Worm (Caenorhabditis elegans): ENCODE results near the gene rpb-11.
A peak's percentile ranks its signal among the peaks of the same experiment; 100 is the strongest.

rpb-11 gene

DNA sequence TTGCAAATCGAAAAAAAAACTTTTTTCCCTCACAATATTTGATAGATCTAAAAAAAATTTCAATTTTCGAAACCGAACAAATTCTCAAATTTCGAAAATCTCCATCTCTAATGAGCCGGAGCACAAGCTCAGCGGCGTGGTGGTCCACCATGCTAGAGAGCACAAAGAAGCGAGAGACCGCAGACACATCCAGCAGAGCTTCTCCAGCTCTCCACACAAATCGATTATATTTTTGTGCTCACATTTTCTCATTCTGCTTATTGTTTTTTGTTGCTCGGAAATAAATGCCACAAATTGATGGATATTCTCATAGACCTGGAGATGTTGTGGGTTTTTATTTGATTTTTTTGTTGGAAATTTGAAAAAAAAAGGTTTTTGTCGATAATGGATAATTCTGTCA, 42.2 kb downstream of the rpb-11 start:
- TF ChIP-seq nhr-28 (tag; optimal IDR thresholded peaks at IDR 0.05): no peak
- TF ChIP-seq nfya-1 (tag; optimal IDR thresholded peaks at IDR 0.05; ENCODE audit: insufficient read depth): peak; percentile 34
- no peak for TF ChIP-seq sea-2 (GFP tag; optimal IDR thresholded peaks at IDR 0.05)
- TF ChIP-seq pqm-1 (tag; optimal IDR thresholded peaks at IDR 0.05): no peak
- no peak for TF ChIP-seq nhr-25 (tag; optimal IDR thresholded peaks at IDR 0.05)
- TF ChIP-seq nhr-23 (tag; optimal IDR thresholded peaks at IDR 0.05): no peak
- no peak for TF ChIP-seq fkh-10 (GFP tag; optimal IDR thresholded peaks at IDR 0.05)
- no peak for TF ChIP-seq unc-39 (tag; optimal IDR thresholded peaks at IDR 0.05)
- no peak for TF ChIP-seq nhr-12 (tag; optimal IDR thresholded peaks at IDR 0.05)
- TF ChIP-seq ceh-28 (tag; optimal IDR thresholded peaks at IDR 0.05): peak; percentile 23
- no peak for TF ChIP-seq ama-1 (optimal IDR thresholded peaks at IDR 0.05)
- TF ChIP-seq hmg-11 (tag; optimal IDR thresholded peaks at IDR 0.05): peak; percentile 18
- no peak for TF ChIP-seq ceh-9 (tag; optimal IDR thresholded peaks at IDR 0.05)
- TF ChIP-seq fos-1 (tag; optimal IDR thresholded peaks at IDR 0.05): no peak

- TF ChIP-seq nhr-11 (tag; optimal IDR thresholded peaks at IDR 0.05) (no peak), egl-5 (tag; optimal IDR thresholded peaks at IDR 0.05) (no peak), aly-2 (tag; optimal IDR thresholded peaks at IDR 0.05) (no peak), pha-4 (tag; optimal IDR thresholded peaks at IDR 0.05) (no peak), nhr-25 (tag; optimal IDR thresholded peaks at IDR 0.05) (no peak), lin-15B (tag; optimal IDR thresholded peaks at IDR 0.05) (no peak), egl-27 (tag; optimal IDR thresholded peaks at IDR 0.05) (no peak), elt-2 (tag; optimal IDR thresholded peaks at IDR 0.05) (no peak), nhr-77 (tag; optimal IDR thresholded peaks at IDR 0.05) (no peak), elt-1 (tag; optimal IDR thresholded peaks at IDR 0.05) (no peak), ceh-16 (tag; optimal IDR thresholded peaks at IDR 0.05) (no peak), mml-1 (tag; optimal IDR thresholded peaks at IDR 0.05) (no peak), nfya-1 (tag; optimal IDR thresholded peaks at IDR 0.05; ENCODE audit: insufficient read depth) (no peak), nhr-28 (tag; optimal IDR thresholded peaks at IDR 0.05) (no peak), eor-1 (tag; optimal IDR thresholded peaks at IDR 0.05) (no peak), sea-2 (GFP tag; optimal IDR thresholded peaks at IDR 0.05) (no peak), nhr-67 (tag; optimal IDR thresholded peaks at IDR 0.05) (no peak), ZK546.5 (tag; optimal IDR thresholded peaks at IDR 0.05) (no peak), ceh-9 (tag; optimal IDR thresholded peaks at IDR 0.05) (no peak)
These were observed 44.6 kb downstream of the rpb-11 start, which contains the start of gene gur-4 for ce11 chrII:14104470-14104869. Gene gur-4 (plus strand): TSS chrII:14104770.

DNA sequence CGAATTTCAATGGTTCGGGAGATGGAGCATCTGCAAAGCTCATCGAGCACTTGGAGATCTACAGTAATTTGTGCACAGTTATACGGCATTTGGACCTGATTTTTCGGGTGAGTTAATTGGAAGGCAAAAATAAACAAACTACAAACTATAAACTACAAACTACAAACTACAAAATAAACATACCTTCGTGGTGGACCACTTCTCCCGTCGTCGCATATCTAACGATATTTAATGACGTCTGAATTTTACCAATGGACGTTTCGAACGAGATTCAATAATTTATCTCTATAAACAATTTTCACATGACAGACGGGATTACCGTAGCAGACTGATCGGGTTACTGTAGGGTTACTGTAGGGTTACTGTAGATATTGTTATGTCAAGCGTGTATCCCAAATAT, 46.3 kb downstream of the rpb-11 start:
- TF ChIP-seq nhr-12 (tag; optimal IDR thresholded peaks at IDR 0.05): no peak
- no peak for TF ChIP-seq sea-2 (GFP tag; optimal IDR thresholded peaks at IDR 0.05)
- no peak for TF ChIP-seq snpc-4 (tag; optimal IDR thresholded peaks at IDR 0.05)
- TF ChIP-seq nhr-67 (tag; optimal IDR thresholded peaks at IDR 0.05): no peak
- TF ChIP-seq nfya-1 (tag; optimal IDR thresholded peaks at IDR 0.05; ENCODE audit: insufficient read depth): no peak
- no peak for TF ChIP-seq fkh-2 (tag; optimal IDR thresholded peaks at IDR 0.05)
- TF ChIP-seq eor-1 (tag; optimal IDR thresholded peaks at IDR 0.05): no peak
- no peak for TF ChIP-seq ceh-9 (tag; optimal IDR thresholded peaks at IDR 0.05)
- TF ChIP-seq ZK546.5 (tag; optimal IDR thresholded peaks at IDR 0.05): no peak
- no peak for TF ChIP-seq jun-1 (tag; optimal IDR thresholded peaks at IDR 0.05)
- TF ChIP-seq nhr-23 (tag; optimal IDR thresholded peaks at IDR 0.05): no peak
- TF ChIP-seq unc-62 (GFP tag; optimal IDR thresholded peaks at IDR 0.05): no peak
- no peak for TF ChIP-seq mdl-1 (tag; optimal IDR thresholded peaks at IDR 0.05)
- TF ChIP-seq nhr-28 (tag; optimal IDR thresholded peaks at IDR 0.05): no peak

- no peak for TF ChIP-seq mdl-1 (tag; optimal IDR thresholded peaks at IDR 0.05)
- TF ChIP-seq nhr-23 (tag; optimal IDR thresholded peaks at IDR 0.05): peak; percentile 56
- no peak for TF ChIP-seq tbx-2 (tag; optimal IDR thresholded peaks at IDR 0.05)
- TF ChIP-seq nhr-237 (tag; optimal IDR thresholded peaks at IDR 0.05): no peak
- TF ChIP-seq egl-27 (tag; optimal IDR thresholded peaks at IDR 0.05): no peak
- no peak for TF ChIP-seq nhr-76 (tag; optimal IDR thresholded peaks at IDR 0.05)
- no peak for TF ChIP-seq elt-3 (tag; optimal IDR thresholded peaks at IDR 0.05)
- TF ChIP-seq zag-1 (tag; optimal IDR thresholded peaks at IDR 0.05): no peak
- no peak for TF ChIP-seq ceh-82 (tag; optimal IDR thresholded peaks at IDR 0.05)
- TF ChIP-seq fkh-2 (tag; optimal IDR thresholded peaks at IDR 0.05): no peak
- no peak for TF ChIP-seq nhr-12 (tag; optimal IDR thresholded peaks at IDR 0.05)
- no peak for TF ChIP-seq nhr-77 (tag; optimal IDR thresholded peaks at IDR 0.05)
- TF ChIP-seq nhr-28 (tag; optimal IDR thresholded peaks at IDR 0.05): no peak
- TF ChIP-seq ceh-9 (tag; optimal IDR thresholded peaks at IDR 0.05): no peak
- no peak for TF ChIP-seq sea-2 (GFP tag; optimal IDR thresholded peaks at IDR 0.05)
- TF ChIP-seq ztf-11 (tag; optimal IDR thresholded peaks at IDR 0.05): no peak
- no peak for TF ChIP-seq ztf-4 (tag; optimal IDR thresholded peaks at IDR 0.05)
- TF ChIP-seq lin-15B (tag; optimal IDR thresholded peaks at IDR 0.05): no peak
- peak; percentile 44 for TF ChIP-seq ama-1 (optimal IDR thresholded peaks at IDR 0.05)
- peak; percentile 72 for TF ChIP-seq nhr-25 (tag; optimal IDR thresholded peaks at IDR 0.05)
- TF ChIP-seq nfya-1 (tag; optimal IDR thresholded peaks at IDR 0.05; ENCODE audit: insufficient read depth): no peak
- TF ChIP-seq daf-12 (tag; optimal IDR thresholded peaks at IDR 0.05): no peak
- TF ChIP-seq jun-1 (tag; optimal IDR thresholded peaks at IDR 0.05): no peak
- TF ChIP-seq R02D3.7 (tag; optimal IDR thresholded peaks at IDR 0.05): no peak
- TF ChIP-seq snpc-4 (tag; optimal IDR thresholded peaks at IDR 0.05): no peak
- TF ChIP-seq mml-1 (tag; optimal IDR thresholded peaks at IDR 0.05): no peak
These were observed 49.3 kb downstream of the rpb-11 start, which contains the start of gene cpg-7 for ce11 chrII:14109184-14109664. Gene cpg-7 (minus strand): TSS chrII:14109234.

All from whole organism, L3 larva.